Fruit fly (Drosophila melanogaster): ENCODE data around the gene CG42564.

The CG42564 gene

dm6 chr3R:6423128-6423527 is 48.9 kb downstream of the CG42564 start:
- TF ChIP-seq fru (optimal IDR thresholded peaks at IDR 0.05) (no peak), ERR (GFP tag; optimal IDR thresholded peaks at IDR 0.05) (no peak), her (GFP tag; optimal IDR thresholded peaks at IDR 0.05) (no peak), pita (GFP tag; optimal IDR thresholded peaks at IDR 0.05) (no peak), al (GFP tag; IDR thresholded peaks at IDR 0.05) (no peak), CG3995 (GFP tag; optimal IDR thresholded peaks at IDR 0.05) (no peak), CG14050 (GFP tag; IDR thresholded peaks at IDR 0.05) (no peak), HLH3B (GFP tag; IDR thresholded peaks at IDR 0.05) (no peak), pan (optimal IDR thresholded peaks at IDR 0.05) (no peak), pan (GFP tag; optimal IDR thresholded peaks at IDR 0.05 in 1 of 2, IDR thresholded peaks at IDR 0.05 in 1 of 2) (no peak), vnd (GFP tag; IDR thresholded peaks at IDR 0.05; ENCODE audit: partially characterized antibody) (no peak), CG6175 (GFP tag; IDR thresholded peaks at IDR 0.05) (no peak), CTCF (GFP tag; optimal IDR thresholded peaks at IDR 0.05) (peak; percentile 87), sd (tag; optimal IDR thresholded peaks at IDR 0.05) (peak; percentile 91), CG32767 (GFP tag; IDR thresholded peaks at IDR 0.05) (no peak), NK7.1 (GFP tag; optimal IDR thresholded peaks at IDR 0.05) (no peak), CG6765 (GFP tag; optimal IDR thresholded peaks at IDR 0.05) (no peak), sqz (GFP tag; optimal IDR thresholded peaks at IDR 0.05) (peak; percentile 6), Six4 (GFP tag; optimal IDR thresholded peaks at IDR 0.05) (no peak), Oli (tag; optimal IDR thresholded peaks at IDR 0.05) (no peak), Med (GFP tag) (peak; percentile 17), NfI (GFP tag; optimal IDR thresholded peaks at IDR 0.05) (no peak), CG15479 (GFP tag; optimal IDR thresholded peaks at IDR 0.05) (peak; percentile 14), dpn (GFP tag; optimal IDR thresholded peaks at IDR 0.05) (no peak), zfh1 (GFP tag; IDR thresholded peaks at IDR 0.05) (0 out of 3 replicates have a peak, but pooled peaks have one; percentile 6), tll (GFP tag; optimal IDR thresholded peaks at IDR 0.05) (no peak), chinmo (GFP tag; IDR thresholded peaks at IDR 0.05; ENCODE audit: partially characterized antibody) (0 out of 4 replicates have a peak, but pooled peaks have one; percentile 47), CG2889 (GFP tag; IDR thresholded peaks at IDR 0.05) (0 out of 3 replicates have a peak, but pooled peaks have one; percentile 24), CG10543 (GFP tag; optimal IDR thresholded peaks at IDR 0.05) (peak; percentile 22)

- TF ChIP-seq Nf-YC (tag; optimal IDR thresholded peaks at IDR 0.05) (peak; percentile 90), cg (GFP tag; optimal IDR thresholded peaks at IDR 0.05) (peak; percentile 76), stc (GFP tag; IDR thresholded peaks at IDR 0.05) (peak; percentile 91), sob (GFP tag; IDR thresholded peaks at IDR 0.05) (peak; percentile 90), unpg (GFP tag; optimal IDR thresholded peaks at IDR 0.05) (peak; percentile 94), bsh (GFP tag; optimal IDR thresholded peaks at IDR 0.05) (peak; percentile 90 to 94), kni (GFP tag; optimal IDR thresholded peaks at IDR 0.05) (peak; percentile 81), hb (GFP tag; IDR thresholded peaks at IDR 0.05; ENCODE audit: partially characterized antibody) (no peak), CG12104 (GFP tag; optimal IDR thresholded peaks at IDR 0.05) (peak; percentile 70), Ets97D (GFP tag; optimal IDR thresholded peaks at IDR 0.05) (peak; percentile 72), trh (GFP tag; optimal IDR thresholded peaks at IDR 0.05) (peak; percentile 70), CG17328 (GFP tag; IDR thresholded peaks at IDR 0.05) (peak; percentile 94), B-H1 (GFP tag; IDR thresholded peaks at IDR 0.05) (peak; percentile 79), croc (GFP tag; conservative IDR thresholded peaks at IDR 0.05) (peak; percentile 80), Lpt (GFP tag; optimal IDR thresholded peaks at IDR 0.05) (no peak), run (tag; optimal IDR thresholded peaks at IDR 0.05) (peak; percentile 79), Poxn (GFP tag; IDR thresholded peaks at IDR 0.05) (peak; percentile 71), tll (GFP tag; optimal IDR thresholded peaks at IDR 0.05) (peak; percentile 10 to 36), CG5245 (GFP tag; optimal IDR thresholded peaks at IDR 0.05) (peak; percentile 87), Atf6 (GFP tag; IDR thresholded peaks at IDR 0.05) (peak; percentile 91), Med (GFP tag) (peak; percentile 99), prd (optimal IDR thresholded peaks at IDR 0.05) (no peak), prd (GFP tag; IDR thresholded peaks at IDR 0.05) (peak; percentile 95), fru (optimal IDR thresholded peaks at IDR 0.05) (no peak), usp (GFP tag; optimal IDR thresholded peaks at IDR 0.05) (no peak), ac (GFP tag; optimal IDR thresholded peaks at IDR 0.05) (peak; percentile 80)
Measured at dm6 chr3R:6423984-6424602, 49.8 kb downstream of the CG42564 start.

Data from whole organism, embryonic.